Fruit fly (Drosophila melanogaster) whole organism, wandering third instar larva: Measurements from ENCODE around the gene CG5611.

Experiments
- Abd-B ChIP-seq: fragments of >200 bp; optimal IDR thresholded peaks from 2 replicates; lab custom pipeline; 2017; ENCODE audit warnings: missing biosample characterization, missing genetic modification characterization
- CG32264 ChIP-seq: fragments of 200-800 bp; sonication (Bioruptor generic); optimal IDR thresholded peaks from 2 replicates; lab custom pipeline; 2016; ENCODE audit warnings: missing biosample characterization, missing genetic modification characterization
- CG9705 ChIP-seq: fragments of 200-800 bp; sonication (Bioruptor generic); optimal IDR thresholded peaks from 2 replicates; lab custom pipeline; 2018; ENCODE audit warnings: missing biosample characterization, mild to moderate bottlenecking, missing genetic modification characterization
- CrebA ChIP-seq: fragments of 200-800 bp; sonication (Bioruptor generic); optimal IDR thresholded peaks from 2 replicates; lab custom pipeline; 2016; ENCODE audit warnings: missing biosample characterization, mild to moderate bottlenecking, missing genetic modification characterization, borderline replicate concordance
- Dif ChIP-seq: fragments of 200-275, 200-300 bp; sonication (Bioruptor generic); optimal IDR thresholded peaks from 2 replicates; lab custom pipeline; 2018; ENCODE audit warnings: missing biosample characterization, missing genetic modification characterization; ENCODE audit not compliant: partially characterized antibody
- GATAd ChIP-seq: sonication (Bioruptor generic); optimal IDR thresholded peaks from 2 replicates; lab custom pipeline; 2016; ENCODE audit warnings: missing biosample characterization, missing genetic modification characterization
- HLH106 ChIP-seq: fragments of 200-800 bp; optimal IDR thresholded peaks from 3 replicates; lab custom pipeline; 2019; ENCODE audit warnings: missing biosample characterization, mild to moderate bottlenecking, missing genetic modification characterization, moderate library complexity
- Hnf4 ChIP-seq: fragments of 200-800 bp; sonication (Bioruptor generic); optimal IDR thresholded peaks from 2 replicates; lab custom pipeline; 2016; ENCODE audit warnings: missing biosample characterization, mild to moderate bottlenecking, missing genetic modification characterization
- Hr78 ChIP-seq: fragments of >200 bp; optimal IDR thresholded peaks from 2 replicates; lab custom pipeline; 2017; ENCODE audit warnings: missing biosample characterization, missing genetic modification characterization
- Hr83 ChIP-seq: fragments of 200-300 bp; sonication (Bioruptor generic); optimal IDR thresholded peaks from 2 replicates; lab custom pipeline; 2016; ENCODE audit warnings: missing biosample characterization, mild to moderate bottlenecking, missing genetic modification characterization, moderate library complexity; ENCODE audit not compliant: poor library complexity, severe bottlenecking
- Jra ChIP-seq: sonication (Bioruptor generic); optimal IDR thresholded peaks from 2 replicates; lab custom pipeline; 2016; ENCODE audit warnings: missing biosample characterization, missing genetic modification characterization
- Mio ChIP-seq: sonication (Bioruptor generic); optimal IDR thresholded peaks from 2 replicates; lab custom pipeline; 2016; ENCODE audit warnings: missing biosample characterization, missing genetic modification characterization
- Myc ChIP-seq: fragments of >200 bp; optimal IDR thresholded peaks from 2 replicates; lab custom pipeline; 2017
- N ChIP-seq: fragments of >200 bp; optimal IDR thresholded peaks from 2 replicates; lab custom pipeline; 2018; ENCODE audit warnings: missing biosample characterization, missing external identifiers, missing genetic modification characterization
- OdsH ChIP-seq: fragments of 200-800 bp; sonication (Bioruptor generic); optimal IDR thresholded peaks from 2 replicates; lab custom pipeline; 2016; ENCODE audit warnings: missing biosample characterization, mild to moderate bottlenecking, missing genetic modification characterization
- Rel ChIP-seq, 2 experiments: fragments of 200-800 bp; sonication (Bioruptor generic) in 1 of 2; optimal IDR thresholded peaks; 2 replicates in 1 of 2; 3 replicates in 1 of 2; lab custom pipeline; 2016 to 2019; ENCODE audit warnings: mild to moderate bottlenecking in 2 of 2, missing biosample characterization in 2 of 2, missing genetic modification characterization in 2 of 2, moderate library complexity in 1 of 2
- Sp1 ChIP-seq: fragments of 200-800 bp; sonication (Bioruptor generic); optimal IDR thresholded peaks from 3 replicates; lab custom pipeline; 2019; ENCODE audit warnings: missing biosample characterization, mild to moderate bottlenecking, missing genetic modification characterization, moderate library complexity
- br ChIP-seq: fragments of 200-800 bp; sonication (Bioruptor generic); optimal IDR thresholded peaks from 2 replicates; lab custom pipeline; 2016; ENCODE audit warnings: missing biosample characterization, missing genetic modification characterization
- brk ChIP-seq: fragments of 200-800 bp; sonication (Bioruptor generic); optimal IDR thresholded peaks from 2 replicates; lab custom pipeline; 2016; ENCODE audit warnings: missing biosample characterization, mild to moderate bottlenecking, missing genetic modification characterization
- dsf ChIP-seq: sonication (Bioruptor generic); optimal IDR thresholded peaks from 2 replicates; lab custom pipeline; 2016; ENCODE audit warnings: missing biosample characterization, missing genetic modification characterization, borderline replicate concordance
- ey ChIP-seq: fragments of 200-800 bp; sonication (Bioruptor generic); optimal IDR thresholded peaks from 2 replicates; lab custom pipeline; 2016; ENCODE audit warnings: missing biosample characterization, missing genetic modification characterization
- foxo ChIP-seq, 2 experiments: fragments of 200-800 bp; sonication (Bioruptor generic); optimal IDR thresholded peaks; 2 replicates in 1 of 2; 3 replicates in 1 of 2; lab custom pipeline; 2016 to 2017; ENCODE audit warnings: missing biosample characterization in 2 of 2, missing genetic modification characterization in 2 of 2
- fru ChIP-seq: fragments of 200-800 bp; sonication (Bioruptor generic); optimal IDR thresholded peaks from 3 replicates; lab custom pipeline; 2016; ENCODE audit warnings: missing biosample characterization, mild to moderate bottlenecking, missing genetic modification characterization
- h ChIP-seq: fragments of 200-800 bp; sonication (Bioruptor generic); optimal IDR thresholded peaks from 3 replicates; lab custom pipeline; 2016; ENCODE audit warnings: missing biosample characterization, mild to moderate bottlenecking, missing genetic modification characterization
- jim ChIP-seq: fragments of 175-275, 200-325 bp; sonication (Bioruptor generic); optimal IDR thresholded peaks from 2 replicates; lab custom pipeline; 2016; ENCODE audit warnings: missing biosample characterization, mild to moderate bottlenecking, missing genetic modification characterization
- lola ChIP-seq: fragments of >200 bp; optimal IDR thresholded peaks from 2 replicates; lab custom pipeline; 2017; ENCODE audit warnings: missing biosample characterization, missing genetic modification characterization
- pan ChIP-seq: fragments of >200 bp; optimal IDR thresholded peaks from 2 replicates; lab custom pipeline; 2017
- rgr ChIP-seq: fragments of 200-800 bp; sonication (Bioruptor generic); optimal IDR thresholded peaks from 3 replicates; lab custom pipeline; 2016; ENCODE audit warnings: missing biosample characterization, mild to moderate bottlenecking, missing genetic modification characterization
- sv ChIP-seq: fragments of 200-800 bp; sonication (Bioruptor generic); optimal IDR thresholded peaks from 3 replicates; lab custom pipeline; 2016; ENCODE audit warnings: missing biosample characterization, missing genetic modification characterization
- tai ChIP-seq: sonication (Bioruptor generic); optimal IDR thresholded peaks from 2 replicates; lab custom pipeline; 2016; ENCODE audit warnings: missing biosample characterization, missing genetic modification characterization
- usp ChIP-seq: fragments of >200 bp; optimal IDR thresholded peaks from 2 replicates; lab custom pipeline; 2017; ENCODE audit warnings: missing biosample characterization, missing genetic modification characterization
- woc ChIP-seq: sonication (Bioruptor generic); optimal IDR thresholded peaks from 2 replicates; lab custom pipeline; 2016; ENCODE audit warnings: missing biosample characterization, mild to moderate bottlenecking, missing genetic modification characterization

The CG5611 gene

DNA sequence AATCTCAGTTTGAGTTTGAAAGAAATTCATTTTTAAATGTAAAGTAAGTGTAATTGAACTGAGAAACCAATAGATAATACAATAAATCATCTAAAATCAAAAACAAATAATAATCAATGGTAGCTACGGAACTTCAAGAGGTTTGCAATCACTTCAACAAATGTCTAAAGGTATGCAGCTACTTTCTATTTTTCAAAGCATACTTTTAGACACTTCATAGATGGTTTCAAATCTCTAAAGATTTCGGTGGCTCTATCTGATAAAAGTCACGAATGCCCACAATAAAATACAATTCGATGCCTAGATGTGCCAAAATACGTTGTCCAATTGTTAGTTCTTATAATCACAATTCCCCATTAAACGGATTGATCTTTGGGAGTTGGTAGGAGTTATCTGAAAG, 7.2 kb upstream of the CG5611 start:
- TF ChIP-seq ey (no peak), usp (GFP tag; lab: Kevin White, UChicago) (no peak), sv (GFP tag; lab: Kevin White, UChicago) (no peak), Jra (GFP tag; lab: Kevin White, UChicago) (no peak), Abd-B (GFP tag; lab: Kevin White, UChicago) (no peak), tai (GFP tag; lab: Kevin White, UChicago) (no peak), jim (no peak), Dif (no peak), woc (no peak), lola (GFP tag; lab: Kevin White, UChicago) (no peak), dsf (GFP tag; lab: Kevin White, UChicago) (no peak), pan (lab: Kevin White, UChicago) (no peak), rgr (GFP tag; lab: Kevin White, UChicago) (no peak), CrebA (GFP tag; lab: Kevin White, UChicago) (no peak)

DNA sequence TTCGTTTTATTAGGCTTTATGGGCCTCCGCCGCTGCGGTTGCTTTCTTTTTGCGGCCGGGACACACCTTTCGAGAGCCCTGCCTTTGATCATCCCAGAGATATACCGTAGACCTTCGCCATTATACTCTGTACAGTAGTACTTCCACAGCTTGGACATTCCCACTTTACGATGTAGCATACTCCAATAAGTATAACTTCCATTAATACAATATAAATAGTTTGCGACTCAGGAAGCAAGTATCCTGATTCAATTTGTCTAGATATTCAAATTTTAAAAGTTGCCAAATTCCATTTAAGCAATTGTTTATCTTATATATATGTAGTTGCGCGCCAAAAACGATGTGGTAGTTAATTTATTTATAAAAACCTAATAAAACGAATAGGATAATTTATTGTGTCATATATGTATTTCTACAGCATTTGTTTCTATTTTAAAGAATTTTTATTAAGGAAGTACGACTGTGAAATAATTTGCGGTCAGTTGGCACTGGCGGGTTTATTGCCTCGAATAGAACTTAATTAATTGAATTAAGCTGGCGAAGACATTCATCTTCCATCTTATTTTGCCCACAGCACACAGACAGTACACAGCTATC, 1.5 kb upstream of the CG5611 start:
- TF ChIP-seq Hr78 (no peak), br (no peak), Abd-B (GFP tag; lab: Kevin White, UChicago) (no peak), jim (no peak)
- TF ChIP-seq, all 38 proteins: peak for 0

DNA sequence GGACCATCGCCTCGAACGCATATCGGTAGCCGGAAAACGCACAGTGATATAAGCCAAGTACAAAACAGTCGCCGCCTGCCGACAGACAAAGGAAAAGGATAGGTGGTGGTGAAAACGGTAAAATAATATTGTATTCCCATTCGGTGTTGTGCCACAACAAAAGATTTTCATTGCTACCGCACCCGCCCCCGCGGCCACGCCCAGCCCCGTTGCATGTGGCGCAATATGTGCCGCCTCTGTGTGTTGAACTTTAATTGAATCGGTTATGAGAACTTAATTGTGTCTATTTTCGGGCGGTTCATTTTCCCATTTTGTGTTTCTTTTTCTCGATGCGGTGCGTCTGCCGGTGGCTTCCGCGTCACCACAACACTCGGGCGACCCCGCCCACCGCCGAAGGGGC, 860 bp upstream of the CG5611 start:
- TF ChIP-seq OdsH: no peak
- peak; percentile 53 for TF ChIP-seq Dif

DNA sequence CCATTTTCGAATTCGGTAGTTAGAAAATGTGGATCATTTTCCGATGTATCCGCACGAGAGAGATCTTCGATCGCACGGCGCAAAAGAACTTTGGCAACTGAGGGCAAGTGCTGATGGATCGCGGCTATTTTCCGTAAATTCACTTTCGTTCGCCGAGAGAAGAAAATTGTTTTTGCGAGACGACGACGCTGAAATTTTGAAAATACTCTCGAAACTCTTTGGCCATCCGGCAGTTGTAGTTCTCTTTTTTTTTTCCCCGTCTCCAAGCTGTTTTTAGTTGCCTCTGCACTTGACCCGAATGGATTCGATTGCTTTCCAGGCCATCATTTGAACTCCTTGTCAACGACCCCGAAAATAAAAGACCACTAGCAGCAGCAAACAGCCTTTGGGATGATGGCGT, 9.9 kb downstream of the CG5611 start, which contains the start of gene CG5612:
CG5612 (minus strand) TSS at position 101 of the 400 bp plus-strand sequence.
- TF ChIP-seq OdsH (no peak), rgr (GFP tag; lab: Kevin White, UChicago) (no peak), jim (no peak), foxo (GFP tag; optimal IDR thresholded peaks at IDR 0.05; lab: Kevin White, UChicago) (no peak), Sp1 (no peak), Hnf4 (GFP tag; lab: Kevin White, UChicago) (no peak), Abd-B (GFP tag; lab: Kevin White, UChicago) (no peak), CG9705 (GFP tag; lab: Kevin White, UChicago) (no peak), dsf (GFP tag; lab: Kevin White, UChicago) (no peak), h (no peak), Myc (lab: Kevin White, UChicago) (no peak), Mio (GFP tag; lab: Kevin White, UChicago) (no peak), brk (no peak), Rel (GFP tag; optimal IDR thresholded peaks at IDR 0.05; lab: Kevin White, UChicago) (no peak), Rel (tag; optimal IDR thresholded peaks at IDR 0.05; lab: Kevin White, UChicago) (no peak)
- TF ChIP-seq, all 38 proteins: peak for 0

DNA sequence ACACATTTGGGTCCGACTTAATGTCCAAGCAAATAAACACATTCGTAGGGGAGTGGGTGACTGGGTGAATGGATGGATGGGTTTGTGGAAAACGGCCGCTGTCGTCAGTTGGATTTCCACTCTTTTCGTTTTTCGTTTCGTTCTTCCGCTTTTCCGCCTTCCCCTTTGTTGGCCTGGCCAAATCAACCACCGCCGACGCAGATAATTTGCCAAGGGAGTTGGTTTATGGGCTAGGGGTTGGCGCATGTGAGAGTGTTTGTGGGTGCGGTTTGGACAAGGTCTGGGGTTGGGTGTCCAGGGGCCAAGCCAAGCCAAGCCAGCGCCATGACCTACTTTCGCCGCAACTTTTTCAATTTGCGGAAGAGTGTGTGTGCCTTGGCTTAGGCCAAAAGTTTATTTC, 12.9 kb downstream of the CG5611 start:
- no peak for TF ChIP-seq Hnf4 (GFP tag; lab: Kevin White, UChicago)
- TF ChIP-seq HLH106 (tag; lab: Kevin White, UChicago): no peak
- no peak for TF ChIP-seq ey
- TF ChIP-seq sv (GFP tag; lab: Kevin White, UChicago): no peak
- no peak for TF ChIP-seq Hr78
- TF ChIP-seq usp (GFP tag; lab: Kevin White, UChicago): no peak
- no peak for TF ChIP-seq Abd-B (GFP tag; lab: Kevin White, UChicago)
- TF ChIP-seq, all 38 proteins: peak for 0

DNA sequence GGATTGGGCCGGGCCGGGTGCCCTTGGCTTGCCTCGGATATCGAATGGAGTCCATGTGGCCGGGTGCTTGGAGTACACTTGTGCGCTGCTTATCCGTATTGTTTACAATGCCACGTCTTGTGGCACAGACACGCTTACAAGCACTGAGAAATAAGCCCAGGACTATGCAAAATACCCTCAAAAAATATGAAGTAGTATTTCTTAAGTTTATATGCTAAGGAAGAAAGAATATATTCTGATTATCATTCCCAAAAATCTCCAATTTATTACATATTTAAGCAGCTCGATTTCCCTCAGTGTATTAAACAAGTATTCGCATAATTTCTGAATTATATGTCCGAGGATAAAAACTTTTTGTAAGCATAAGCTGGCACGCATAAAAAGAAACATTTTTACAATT, 14.0 kb downstream of the CG5611 start:
- no peak for TF ChIP-seq N
- TF ChIP-seq h: peak; percentile 6
- peak in 1 of 2 experiments; percentile 8 for TF ChIP-seq foxo (GFP tag; optimal IDR thresholded peaks at IDR 0.05; lab: Kevin White, UChicago)

DNA sequence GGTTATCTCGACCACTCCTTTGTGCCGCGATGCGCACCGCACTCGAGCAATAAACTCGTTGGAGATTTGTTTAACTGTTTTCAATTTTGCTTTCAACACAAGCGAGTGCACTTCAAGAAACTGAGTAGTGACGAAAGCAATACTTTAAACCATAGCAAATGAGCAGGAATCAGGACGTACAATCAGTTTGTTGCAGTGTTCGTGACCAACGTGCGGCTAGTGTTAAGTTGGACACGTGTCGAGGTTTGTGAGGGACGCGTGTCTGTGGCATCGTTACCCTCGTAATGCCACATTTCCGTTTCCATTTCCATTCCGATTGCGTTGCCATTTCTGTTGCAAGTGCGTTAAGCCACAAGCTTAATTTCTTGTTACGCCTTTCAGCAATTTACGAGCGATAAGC, 19.4 kb downstream of the CG5611 start:
- TF ChIP-seq CrebA (GFP tag; lab: Kevin White, UChicago) (no peak), Hr78 (no peak), OdsH (no peak), woc (no peak), br (no peak), lola (GFP tag; lab: Kevin White, UChicago) (no peak), foxo (GFP tag; optimal IDR thresholded peaks at IDR 0.05; lab: Kevin White, UChicago) (no peak), jim (no peak), tai (GFP tag; lab: Kevin White, UChicago) (no peak), Dif (no peak), fru (GFP tag; lab: Kevin White, UChicago) (no peak), HLH106 (tag; lab: Kevin White, UChicago) (no peak), GATAd (GFP tag; lab: Kevin White, UChicago) (no peak), Hr83 (GFP tag; lab: Kevin White, UChicago) (no peak), CG32264 (GFP tag; lab: Kevin White, UChicago) (no peak), pan (lab: Kevin White, UChicago) (no peak), Hnf4 (GFP tag; lab: Kevin White, UChicago) (no peak)
